Fruit fly (Drosophila melanogaster) whole organism, embryonic: Measurements from ENCODE around the gene CG34427.

Experiments used
- Aef1 ChIP-seq: fragments of 200-800 bp; sonication (Bioruptor generic); IDR thresholded peaks from 3 replicates; pipeline ENCODE4 v1.3.6; 2022; ENCODE audit warnings: missing biosample characterization, missing genetic modification characterization
- Awh ChIP-seq: fragments of 200-800 bp; sonication (Bioruptor generic); IDR thresholded peaks from 2 replicates; pipeline ENCODE4, ENCODE4 v1.3.6; 2022; ENCODE audit warnings: missing biosample characterization, missing genetic modification characterization
- Blimp-1 ChIP-seq: fragments of 200-800 bp; sonication (Bioruptor generic); optimal IDR thresholded peaks from 3 replicates; lab custom pipeline; 2018; ENCODE audit warnings: missing biosample characterization, missing genetic modification characterization, mild to moderate bottlenecking, moderate library complexity, missing genetic modification reagents
- CG11085 ChIP-seq: fragments of 200-800 bp; sonication (Bioruptor generic); IDR thresholded peaks from 2 replicates; pipeline ENCODE4 v1.3.6; 2022; ENCODE audit warnings: missing biosample characterization, missing genetic modification characterization
- CG11093 ChIP-seq: fragments of 200-800 bp; sonication (Bioruptor generic); IDR thresholded peaks from 3 replicates; pipeline ENCODE4 v1.3.6; 2022; ENCODE audit warnings: missing biosample characterization, missing genetic modification characterization
- CG11560 ChIP-seq: fragments of 200-800 bp; sonication (Bioruptor generic); IDR thresholded peaks from 3 replicates; pipeline ENCODE4 v1.3.6; 2022; ENCODE audit warnings: missing biosample characterization, missing genetic modification characterization
- CG12104 ChIP-seq: fragments of 200-800 bp; sonication (Bioruptor generic); optimal IDR thresholded peaks from 3 replicates; lab custom pipeline; 2016; ENCODE audit warnings: missing biosample characterization, missing genetic modification characterization
- CG12155 ChIP-seq: fragments of 200-800 bp; sonication (Bioruptor generic); optimal IDR thresholded peaks from 3 replicates; lab custom pipeline; 2016; ENCODE audit warnings: missing biosample characterization, missing genetic modification characterization
- CG13296 ChIP-seq: fragments of 200-800 bp; sonication (Bioruptor generic); optimal IDR thresholded peaks from 3 replicates; lab custom pipeline; 2018; ENCODE audit warnings: missing biosample characterization, mild to moderate bottlenecking, missing genetic modification characterization
- CG13424 ChIP-seq: fragments of 200-800 bp; sonication (Bioruptor generic); optimal IDR thresholded peaks from 2 replicates; lab custom pipeline; 2019; ENCODE audit warnings: missing biosample characterization, mild to moderate bottlenecking, missing genetic modification characterization, moderate library complexity
- CG15479 ChIP-seq: fragments of 200-800 bp; sonication (Bioruptor generic); optimal IDR thresholded peaks from 3 replicates; lab custom pipeline; 2019; ENCODE audit warnings: missing biosample characterization, mild to moderate bottlenecking, missing genetic modification characterization, moderate library complexity
- CG16815 ChIP-seq: fragments of 200-800 bp; sonication (Bioruptor generic); optimal IDR thresholded peaks from 3 replicates; lab custom pipeline; 2017; ENCODE audit warnings: missing biosample characterization, mild to moderate bottlenecking, missing genetic modification characterization
- CG18011 ChIP-seq: fragments of 200-800 bp; sonication (Bioruptor generic); optimal IDR thresholded peaks from 2 replicates; lab custom pipeline; 2017; ENCODE audit warnings: missing biosample characterization, missing genetic modification characterization, mild to moderate bottlenecking, moderate library complexity, missing genotype
- CG32532 ChIP-seq: fragments of 200-800 bp; sonication (Bioruptor generic); IDR thresholded peaks from 2 replicates; pipeline ENCODE4 v1.3.6; 2022; ENCODE audit warnings: missing biosample characterization, missing genetic modification characterization
- CG3726 ChIP-seq: fragments of 200-800 bp; sonication (Bioruptor generic); IDR thresholded peaks from 3 replicates; pipeline ENCODE4, ENCODE4 v1.3.6; 2022; ENCODE audit warnings: missing biosample characterization, missing genetic modification characterization
- CG42726 ChIP-seq: fragments of 200-800 bp; sonication (Bioruptor generic); IDR thresholded peaks from 2 replicates; pipeline ENCODE4 v1.3.6; 2022; ENCODE audit warnings: missing biosample characterization, missing genetic modification characterization; ENCODE audit not compliant: partially characterized antibody
- CG4282 ChIP-seq: fragments of 200-800 bp; sonication (Bioruptor generic); optimal IDR thresholded peaks from 2 replicates; lab custom pipeline; 2016; ENCODE audit warnings: missing biosample characterization, missing genetic modification characterization
- CG4730 ChIP-seq: fragments of 200-800 bp; sonication (Bioruptor generic); IDR thresholded peaks from 2 replicates; pipeline ENCODE4 v1.3.6; 2022; ENCODE audit warnings: missing biosample characterization, missing genetic modification characterization
- CG5953 ChIP-seq: fragments of 200-800 bp; sonication (Bioruptor generic); IDR thresholded peaks from 2 replicates; pipeline ENCODE4 v1.3.6; 2022; ENCODE audit warnings: missing biosample characterization, missing genetic modification characterization
- CG6689 ChIP-seq: fragments of 200-800 bp; sonication (Bioruptor generic); IDR thresholded peaks from 2 replicates; pipeline ENCODE4 v1.3.6; 2022; ENCODE audit warnings: missing biosample characterization, missing genetic modification characterization
- CG7372 ChIP-seq: fragments of 200-800 bp; sonication (Bioruptor generic); IDR thresholded peaks from 2 replicates; pipeline ENCODE4 v1.3.6; 2022; ENCODE audit warnings: missing biosample characterization, missing genetic modification characterization
- CG7745 ChIP-seq: fragments of 200-800 bp; sonication (Bioruptor generic); optimal IDR thresholded peaks from 2 replicates; lab custom pipeline; 2018; ENCODE audit warnings: missing biosample characterization, mild to moderate bottlenecking, missing genetic modification characterization, moderate library complexity
- CG8089 ChIP-seq: fragments of 200-800 bp; sonication (Bioruptor generic); optimal IDR thresholded peaks from 3 replicates; lab custom pipeline; 2016; ENCODE audit warnings: missing biosample characterization, missing genetic modification characterization
- CG9437 ChIP-seq: fragments of 200-800 bp; sonication (Bioruptor generic); optimal IDR thresholded peaks from 2 replicates; lab custom pipeline; 2018; ENCODE audit warnings: missing biosample characterization, mild to moderate bottlenecking, missing genetic modification characterization
- CG9932 ChIP-seq: fragments of 200-800 bp; sonication (Bioruptor generic); IDR thresholded peaks from 2 replicates; pipeline ENCODE4 v1.3.6; 2022; ENCODE audit warnings: missing biosample characterization, missing genetic modification characterization
- CkIIα-i1 ChIP-seq: fragments of 200-800 bp; sonication (Bioruptor generic); IDR thresholded peaks from 2 replicates; pipeline ENCODE4 v1.3.6; 2022; ENCODE audit warnings: missing biosample characterization, missing genetic modification characterization
- D ChIP-seq, 2 experiments: fragments of 200-800 bp in 1 of 2; fragments of >200 bp in 1 of 2; sonication (Bioruptor generic) in 1 of 2; optimal IDR thresholded peaks; 2 replicates in 1 of 2; 3 replicates in 1 of 2; lab custom pipeline; 2017; ENCODE audit warnings: mild to moderate bottlenecking in 1 of 2, missing biosample characterization in 1 of 2, missing genetic modification characterization in 1 of 2, missing genetic modification reagents in 1 of 2
- Dip2 ChIP-seq: fragments of 200-800 bp; sonication (Bioruptor generic); IDR thresholded peaks from 2 replicates; pipeline ENCODE4 v1.3.6; 2022; ENCODE audit warnings: missing biosample characterization, missing genetic modification characterization
- Hr3 ChIP-seq: fragments of 200-800 bp; sonication (Bioruptor generic); optimal IDR thresholded peaks from 3 replicates; lab custom pipeline; 2016; ENCODE audit warnings: missing biosample characterization, missing genetic modification characterization
- Lhr ChIP-seq: fragments of 200-800 bp; sonication (Bioruptor generic); optimal IDR thresholded peaks from 3 replicates; lab custom pipeline; 2017; ENCODE audit warnings: mild to moderate bottlenecking, missing biosample characterization, missing genetic modification reagents, missing genetic modification characterization
- Meics ChIP-seq: fragments of 200-800 bp; sonication (Bioruptor generic); optimal IDR thresholded peaks from 2 replicates; lab custom pipeline; 2017; ENCODE audit warnings: missing biosample characterization, mild to moderate bottlenecking, missing genetic modification characterization
- Oli ChIP-seq: fragments of 200-800 bp; sonication (Bioruptor generic); optimal IDR thresholded peaks from 2 replicates; lab custom pipeline; 2018; ENCODE audit warnings: missing biosample characterization, mild to moderate bottlenecking, missing genetic modification characterization, moderate library complexity
- Rx ChIP-seq: fragments of 200-800 bp; sonication (Bioruptor generic); IDR thresholded peaks from 2 replicates; pipeline ENCODE4 v1.3.6; 2022; ENCODE audit warnings: missing biosample characterization, missing genetic modification characterization
- Ssrp ChIP-seq: fragments of 200-800 bp; sonication (Bioruptor generic); optimal IDR thresholded peaks from 2 replicates; lab custom pipeline; 2018; ENCODE audit warnings: missing biosample characterization, mild to moderate bottlenecking, missing genetic modification characterization, moderate library complexity
- ac ChIP-seq: fragments of 200-800 bp; sonication (Bioruptor generic); optimal IDR thresholded peaks from 3 replicates; lab custom pipeline; 2017; ENCODE audit warnings: missing biosample characterization, mild to moderate bottlenecking, missing genetic modification characterization
- gce ChIP-seq: fragments of 200-800 bp; sonication (Bioruptor generic); IDR thresholded peaks from 3 replicates; pipeline ENCODE4 v1.3.6; 2022; ENCODE audit warnings: missing biosample characterization, missing genetic modification characterization
- gcm ChIP-seq: fragments of 200-800 bp; sonication (Bioruptor generic); optimal IDR thresholded peaks from 2 replicates; lab custom pipeline; 2019; ENCODE audit warnings: missing biosample characterization, mild to moderate bottlenecking, missing genetic modification characterization, moderate library complexity
- gsb-n ChIP-seq: fragments of 200-800 bp; sonication (Bioruptor generic); optimal IDR thresholded peaks from 3 replicates; lab custom pipeline; 2018; ENCODE audit warnings: missing biosample characterization, mild to moderate bottlenecking, missing genetic modification characterization
- hkb ChIP-seq, 2 experiments: fragments of 200-800 bp in 1 of 2; fragments of >200 bp in 1 of 2; sonication (Bioruptor generic) in 1 of 2; IDR thresholded peaks in 1 of 2; optimal IDR thresholded peaks in 1 of 2; 2 replicates each; pipeline versions ENCODE4 v1.3.6 to Lab custom; 2017 to 2022; ENCODE audit warnings: missing biosample characterization in 1 of 2, missing genetic modification characterization in 1 of 2
- knrl ChIP-seq: fragments of 200-800 bp; sonication (Bioruptor generic); IDR thresholded peaks from 3 replicates; pipeline ENCODE4 v1.3.6; 2022; ENCODE audit warnings: missing biosample characterization, missing genetic modification characterization; ENCODE audit not compliant: partially characterized antibody
- lab ChIP-seq: fragments of 200-800 bp; sonication (Bioruptor generic); optimal IDR thresholded peaks from 3 replicates; lab custom pipeline; 2017; ENCODE audit warnings: missing biosample characterization, missing genetic modification characterization, mild to moderate bottlenecking, moderate library complexity, missing genetic modification reagents
- mam ChIP-seq: fragments of 200-800 bp; sonication (Bioruptor generic); optimal IDR thresholded peaks from 3 replicates; lab custom pipeline; 2016; ENCODE audit warnings: missing biosample characterization, missing genetic modification characterization
- shn ChIP-seq: fragments of 200-800 bp; sonication (Bioruptor generic); optimal IDR thresholded peaks from 3 replicates; lab custom pipeline; 2016; ENCODE audit warnings: missing biosample characterization, missing genetic modification characterization
- sisA ChIP-seq: fragments of 200-800 bp; sonication (Bioruptor generic); IDR thresholded peaks from 2 replicates; pipeline ENCODE4 v1.3.6; 2022; ENCODE audit warnings: missing biosample characterization, missing genetic modification characterization
- sob ChIP-seq: fragments of 200-800 bp; sonication (Bioruptor generic); IDR thresholded peaks from 2 replicates; pipeline ENCODE4 v1.3.6; 2022; ENCODE audit warnings: missing biosample characterization, missing genetic modification characterization
- sr ChIP-seq: fragments of 200-800 bp; sonication (Bioruptor generic); IDR thresholded peaks from 3 replicates; pipeline ENCODE4 v1.3.6; 2022; ENCODE audit warnings: missing biosample characterization, missing genetic modification characterization
- vnd ChIP-seq: fragments of 200-800 bp; sonication (Bioruptor generic); IDR thresholded peaks from 3 replicates; pipeline ENCODE4 v1.3.6; 2022; ENCODE audit warnings: missing biosample characterization, missing genetic modification characterization; ENCODE audit not compliant: partially characterized antibody
- vvl ChIP-seq: fragments of 200-800 bp; sonication (Bioruptor generic); IDR thresholded peaks from 2 replicates; pipeline ENCODE4 v1.3.6; 2022; ENCODE audit warnings: missing biosample characterization, missing genetic modification characterization
- zen ChIP-seq: fragments of 200-800 bp; sonication (Bioruptor generic); optimal IDR thresholded peaks from 3 replicates; lab custom pipeline; 2018; ENCODE audit warnings: missing biosample characterization, mild to moderate bottlenecking, missing genetic modification characterization, moderate library complexity

CG34427 gene

DNA sequence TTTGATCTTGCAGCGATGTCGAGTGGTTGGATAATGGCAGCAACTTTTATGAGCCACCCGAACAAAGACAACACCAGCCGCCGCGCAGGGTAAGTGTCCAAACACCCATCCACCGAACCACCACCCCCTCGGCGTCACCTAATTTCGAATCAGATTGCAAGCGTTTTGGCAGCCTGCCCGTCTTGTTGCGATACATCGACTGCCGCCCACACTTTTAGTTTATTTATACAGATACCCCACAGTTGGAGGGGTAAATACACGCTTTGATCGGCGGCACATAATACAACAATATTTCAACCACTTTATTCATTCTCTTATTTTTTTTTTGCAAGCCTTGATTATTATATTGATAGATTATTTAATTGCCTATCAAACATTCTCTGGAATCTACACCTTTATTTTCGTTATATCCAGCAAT lies 41.5 kb upstream of the CG34427 start (continued):
- TF ChIP-seq CkIIα-i1 (GFP tag; lab: Robert Waterston, UW): no peak
- TF ChIP-seq lab (GFP tag; lab: Kevin White, UChicago): peak; percentile 26
- TF ChIP-seq CG15479 (GFP tag; lab: Kevin White, UChicago): no peak
- peak; percentile 64; the same call in 2 of the 3 replicates for TF ChIP-seq vnd (GFP tag; lab: Robert Waterston, UW)
- 0 out of 2 replicates have a peak, but pooled peaks have one; percentile 23 for TF ChIP-seq CG7372 (GFP tag; lab: Robert Waterston, UW)
- peak; percentile 96 for TF ChIP-seq sr (GFP tag; lab: Robert Waterston, UW)
- 0 out of 2 replicates have a peak, but pooled peaks have one; percentile 44 for TF ChIP-seq CG11085
- TF ChIP-seq CG32532 (GFP tag; lab: Robert Waterston, UW): peak; percentile 53; the same call in 1 of the 2 replicates
- TF ChIP-seq CG3726 (GFP tag; lab: Robert Waterston, UW): 0 out of 3 replicates have a peak, but pooled peaks have one; percentile 62
- peak; percentile 43; the same call in 2 of the 3 replicates for TF ChIP-seq Aef1 (GFP tag; lab: Robert Waterston, UW)
- no peak; the same call in 2 of the 3 replicates for TF ChIP-seq knrl (GFP tag; lab: Robert Waterston, UW)
- TF ChIP-seq Dip2 (GFP tag; lab: Robert Waterston, UW): no peak
- peak; percentile 49 for TF ChIP-seq CG12155 (GFP tag; lab: Kevin White, UChicago)
- no peak for TF ChIP-seq CG4282 (GFP tag; lab: Kevin White, UChicago)
- no peak for TF ChIP-seq CG18011 (GFP tag; lab: Kevin White, UChicago)
- peak; percentile 17 for TF ChIP-seq Hr3 (GFP tag; lab: Kevin White, UChicago)
- TF ChIP-seq CG13296 (GFP tag; lab: Kevin White, UChicago): no peak
- TF ChIP-seq CG11560 (tag; lab: Robert Waterston, UW): no peak
- no peak for TF ChIP-seq mam (GFP tag; lab: Kevin White, UChicago)
- TF ChIP-seq hkb (optimal IDR thresholded peaks at IDR 0.05; lab: Kevin White, UChicago): no peak
- TF ChIP-seq hkb (GFP tag; IDR thresholded peaks at IDR 0.05; lab: Robert Waterston, UW): 0 out of 2 replicates have a peak, but pooled peaks have one; percentile 28
- TF ChIP-seq Oli (tag; lab: Kevin White, UChicago): peak; percentile 32
- no peak for TF ChIP-seq CG5953 (GFP tag; lab: Robert Waterston, UW)
- peak; percentile 46 for TF ChIP-seq Ssrp (tag; lab: Kevin White, UChicago)
- no peak for TF ChIP-seq D (optimal IDR thresholded peaks at IDR 0.05; lab: Kevin White, UChicago)
- peak; percentile 7 for TF ChIP-seq D (GFP tag; optimal IDR thresholded peaks at IDR 0.05; lab: Kevin White, UChicago)
- no peak for TF ChIP-seq zen (tag; lab: Kevin White, UChicago)
- peak; percentile 75 for TF ChIP-seq vvl (GFP tag; lab: Robert Waterston, UW)
- no peak for TF ChIP-seq CG7745 (tag; lab: Kevin White, UChicago)
- TF ChIP-seq CG16815 (GFP tag; lab: Kevin White, UChicago): no peak
- TF ChIP-seq gce: no peak
- peak; percentile 46; the same call in 1 of the 2 replicates for TF ChIP-seq sob (GFP tag; lab: Robert Waterston, UW)
- TF ChIP-seq Meics (GFP tag; lab: Kevin White, UChicago): peak; percentile 12
- TF ChIP-seq gcm: no peak
- peak; percentile 45; the same call in 1 of the 2 replicates for TF ChIP-seq sisA (GFP tag; lab: Robert Waterston, UW)
- TF ChIP-seq Awh: peak; percentile 39; the same call in 1 of the 2 replicates
- TF ChIP-seq Lhr (GFP tag; lab: Kevin White, UChicago): no peak
- peak; percentile 59 for TF ChIP-seq CG6689 (GFP tag; lab: Robert Waterston, UW)
- no peak for TF ChIP-seq CG11093 (GFP tag; lab: Robert Waterston, UW)
- TF ChIP-seq shn: peak; percentile 3
- TF ChIP-seq CG12104 (GFP tag; lab: Kevin White, UChicago): no peak
- no peak for TF ChIP-seq CG8089 (GFP tag; lab: Kevin White, UChicago)
- no peak for TF ChIP-seq gsb-n (tag; lab: Kevin White, UChicago)
- TF ChIP-seq ac (GFP tag; lab: Kevin White, UChicago): no peak
- peak; percentile 49 for TF ChIP-seq CG13424 (tag; lab: Kevin White, UChicago)
- TF ChIP-seq CG42726 (GFP tag; lab: Robert Waterston, UW): no peak
- TF ChIP-seq CG4730 (GFP tag; lab: Robert Waterston, UW): peak; percentile 21; the same call in 1 of the 2 replicates
- peak; percentile 40 for TF ChIP-seq Rx
- peak; percentile 64 for TF ChIP-seq CG9932 (GFP tag; lab: Robert Waterston, UW)
- TF ChIP-seq CG9437: peak; percentile 15
- peak; percentile 32 for TF ChIP-seq Blimp-1 (GFP tag; lab: Kevin White, UChicago)
